Fruit fly (Drosophila melanogaster) whole organism, embryonic: Measurements from ENCODE around the gene beta'COP.

Source experiments
- Aef1 ChIP-seq: fragments of 200-800 bp; sonication (Bioruptor generic); IDR thresholded peaks from 3 replicates; pipeline ENCODE4 v1.3.6; 2022; ENCODE audit warnings: missing biosample characterization, missing genetic modification characterization
- BEAF-32 ChIP-seq: fragments of 200-800 bp; sonication (Bioruptor generic); optimal IDR thresholded peaks from 3 replicates; lab custom pipeline; 2017; ENCODE audit warnings: missing biosample characterization, missing genetic modification characterization, mild to moderate bottlenecking, moderate library complexity, missing genetic modification reagents
- CG10321 ChIP-seq: fragments of 200-800 bp; sonication (Bioruptor generic); IDR thresholded peaks from 2 replicates; pipeline ENCODE4 v1.3.6; 2022; ENCODE audit warnings: missing biosample characterization, missing genetic modification characterization
- CG11398 ChIP-seq: fragments of 200-800 bp; sonication (Bioruptor generic); optimal IDR thresholded peaks from 2 replicates; lab custom pipeline; 2016; ENCODE audit warnings: missing biosample characterization, missing genetic modification characterization
- CG11723 ChIP-seq: fragments of 200-800 bp; sonication (Bioruptor generic); optimal IDR thresholded peaks from 2 replicates; lab custom pipeline; 2017; ENCODE audit warnings: missing biosample characterization, mild to moderate bottlenecking, missing genetic modification characterization
- CG12744 ChIP-seq: fragments of 200-800 bp; sonication (Bioruptor generic); optimal IDR thresholded peaks from 2 replicates; lab custom pipeline; 2016; ENCODE audit warnings: missing biosample characterization, missing genetic modification characterization
- CG13894 ChIP-seq: fragments of 200-800 bp; sonication (Bioruptor generic); optimal IDR thresholded peaks from 3 replicates; lab custom pipeline; 2018; ENCODE audit warnings: missing biosample characterization, mild to moderate bottlenecking, missing genetic modification characterization, moderate library complexity
- CG15514 ChIP-seq: fragments of 200-800 bp; sonication (Bioruptor generic); optimal IDR thresholded peaks from 3 replicates; lab custom pipeline; 2017; ENCODE audit warnings: missing biosample characterization, missing genetic modification characterization, mild to moderate bottlenecking, moderate library complexity, missing genetic modification reagents
- CG1602 ChIP-seq: fragments of 200-800 bp; sonication (Bioruptor generic); optimal IDR thresholded peaks from 3 replicates; lab custom pipeline; 2016; ENCODE audit warnings: missing biosample characterization, missing genetic modification characterization
- CG16779 ChIP-seq: fragments of 200-800 bp; sonication (Bioruptor generic); IDR thresholded peaks from 2 replicates; pipeline ENCODE4 v1.3.6; 2022; ENCODE audit warnings: missing biosample characterization, missing genetic modification characterization
- CG18011 ChIP-seq: fragments of 200-800 bp; sonication (Bioruptor generic); optimal IDR thresholded peaks from 2 replicates; lab custom pipeline; 2017; ENCODE audit warnings: missing biosample characterization, missing genetic modification characterization, mild to moderate bottlenecking, moderate library complexity, missing genotype
- CG18599 ChIP-seq: fragments of 200-800 bp; sonication (Bioruptor generic); optimal IDR thresholded peaks from 3 replicates; lab custom pipeline; 2017; ENCODE audit warnings: missing biosample characterization, missing genetic modification characterization, mild to moderate bottlenecking, moderate library complexity, missing genetic modification reagents
- CG2116 ChIP-seq: fragments of 200-800 bp; sonication (Bioruptor generic); optimal IDR thresholded peaks from 3 replicates; lab custom pipeline; 2018; ENCODE audit warnings: missing biosample characterization, mild to moderate bottlenecking, missing genetic modification characterization
- CG2120 ChIP-seq: fragments of 200-800 bp; sonication (Bioruptor generic); optimal IDR thresholded peaks from 3 replicates; lab custom pipeline; 2016; ENCODE audit warnings: missing biosample characterization, missing genetic modification characterization
- CG30403 ChIP-seq: fragments of 200-800 bp; sonication (Bioruptor generic); optimal IDR thresholded peaks from 3 replicates; lab custom pipeline; 2016; ENCODE audit warnings: missing biosample characterization, missing genetic modification characterization
- CG30431 ChIP-seq: fragments of 200-800 bp; sonication (Bioruptor generic); optimal IDR thresholded peaks from 2 replicates; lab custom pipeline; 2017; ENCODE audit warnings: missing biosample characterization, missing genetic modification characterization
- CG3407 ChIP-seq: fragments of 200-800 bp; sonication (Bioruptor generic); optimal IDR thresholded peaks from 2 replicates; lab custom pipeline; 2018; ENCODE audit warnings: missing biosample characterization, mild to moderate bottlenecking, missing genetic modification characterization
- CG34224 ChIP-seq: fragments of 200-800 bp; sonication (Bioruptor generic); IDR thresholded peaks from 3 replicates; pipeline ENCODE4 v1.3.6; 2022; ENCODE audit warnings: missing biosample characterization, missing genetic modification characterization; ENCODE audit not compliant: partially characterized antibody
- CG4730 ChIP-seq: fragments of 200-800 bp; sonication (Bioruptor generic); IDR thresholded peaks from 2 replicates; pipeline ENCODE4 v1.3.6; 2022; ENCODE audit warnings: missing biosample characterization, missing genetic modification characterization
- CG4854 ChIP-seq: fragments of 200-800 bp; sonication (Bioruptor generic); optimal IDR thresholded peaks from 2 replicates; lab custom pipeline; 2016; ENCODE audit warnings: missing biosample characterization, missing genetic modification characterization, inconsistent platforms
- CG7357 ChIP-seq: fragments of 200-800 bp; sonication (Bioruptor generic); IDR thresholded peaks from 3 replicates; pipeline ENCODE4 v1.3.6; 2022; ENCODE audit warnings: missing biosample characterization, missing genetic modification characterization
- CG7786 ChIP-seq: fragments of 200-800 bp; sonication (Bioruptor generic); optimal IDR thresholded peaks from 2 replicates; lab custom pipeline; 2016; ENCODE audit warnings: missing biosample characterization, missing genetic modification characterization
- CG7963 ChIP-seq: fragments of 200-800 bp; sonication (Bioruptor generic); IDR thresholded peaks from 3 replicates; pipeline ENCODE4 v1.3.6; 2022; ENCODE audit warnings: missing biosample characterization, missing genetic modification characterization; ENCODE audit not compliant: partially characterized antibody
- CG8478 ChIP-seq: fragments of >200 bp; optimal IDR thresholded peaks from 2 replicates; lab custom pipeline; 2018
- D ChIP-seq, 2 experiments: fragments of 200-800 bp in 1 of 2; fragments of >200 bp in 1 of 2; sonication (Bioruptor generic) in 1 of 2; optimal IDR thresholded peaks; 2 replicates in 1 of 2; 3 replicates in 1 of 2; lab custom pipeline; 2017; ENCODE audit warnings: mild to moderate bottlenecking in 1 of 2, missing biosample characterization in 1 of 2, missing genetic modification characterization in 1 of 2, missing genetic modification reagents in 1 of 2
- Dad ChIP-seq: fragments of 200-800 bp; sonication (Bioruptor generic); optimal IDR thresholded peaks from 3 replicates; lab custom pipeline; 2016; ENCODE audit warnings: missing biosample characterization, missing genetic modification characterization
- Dip3 ChIP-seq: fragments of 200-800 bp; sonication (Bioruptor generic); optimal IDR thresholded peaks from 3 replicates; lab custom pipeline; 2016; ENCODE audit warnings: missing biosample characterization, missing genetic modification characterization
- Ets97D ChIP-seq: fragments of 200-800 bp; sonication (Bioruptor generic); optimal IDR thresholded peaks from 3 replicates; lab custom pipeline; 2016; ENCODE audit warnings: missing biosample characterization, missing genetic modification characterization
- Hr39 ChIP-seq: fragments of >200 bp; optimal IDR thresholded peaks from 2 replicates; lab custom pipeline; 2017
- Lhr ChIP-seq: fragments of 200-800 bp; sonication (Bioruptor generic); optimal IDR thresholded peaks from 3 replicates; lab custom pipeline; 2017; ENCODE audit warnings: mild to moderate bottlenecking, missing biosample characterization, missing genetic modification reagents, missing genetic modification characterization
- Rfx ChIP-seq: fragments of 200-800 bp; sonication (Bioruptor generic); IDR thresholded peaks from 2 replicates; pipeline ENCODE4 v1.3.6; 2022; ENCODE audit warnings: missing biosample characterization, missing genetic modification characterization
- Six4 ChIP-seq: fragments of 200-800 bp; sonication (Bioruptor generic); optimal IDR thresholded peaks from 2 replicates; lab custom pipeline; 2016; ENCODE audit warnings: missing biosample characterization, missing genetic modification characterization
- Spps ChIP-seq: fragments of 200-800 bp; sonication (Bioruptor generic); optimal IDR thresholded peaks from 2 replicates; lab custom pipeline; 2018; ENCODE audit warnings: missing biosample characterization, mild to moderate bottlenecking, missing genetic modification characterization
- Xrp1 ChIP-seq: fragments of 200-800 bp; sonication (Bioruptor generic); IDR thresholded peaks from 2 replicates; pipeline ENCODE4 v1.3.6; 2022; ENCODE audit warnings: missing biosample characterization, missing genetic modification characterization
- YL-1 ChIP-seq: fragments of 200-800 bp; sonication (Bioruptor generic); optimal IDR thresholded peaks from 3 replicates; lab custom pipeline; 2017; ENCODE audit warnings: missing biosample characterization, mild to moderate bottlenecking, missing genetic modification characterization
- al ChIP-seq: fragments of 200-800 bp; sonication (Bioruptor generic); IDR thresholded peaks from 2 replicates; pipeline ENCODE4 v1.3.6; 2022; ENCODE audit warnings: missing biosample characterization, missing genetic modification characterization
- aop ChIP-seq: fragments of 200-800 bp; sonication (Bioruptor generic); IDR thresholded peaks from 2 replicates; pipeline ENCODE4 v1.3.6; 2022; ENCODE audit warnings: missing biosample characterization, missing genetic modification characterization
- fd3F ChIP-seq: fragments of 200-800 bp; sonication (Bioruptor generic); optimal IDR thresholded peaks from 2 replicates; lab custom pipeline; 2018; ENCODE audit warnings: missing biosample characterization, mild to moderate bottlenecking, missing genetic modification characterization, moderate library complexity
- hbn ChIP-seq: fragments of 200-800 bp; sonication (Bioruptor generic); IDR thresholded peaks from 2 replicates; pipeline ENCODE4 v1.3.6; 2022; ENCODE audit warnings: missing biosample characterization, missing genetic modification characterization; ENCODE audit not compliant: partially characterized antibody
- jigr1 ChIP-seq: fragments of 200-800 bp; sonication (Bioruptor generic); IDR thresholded peaks from 3 replicates; pipeline ENCODE4 v1.3.6; 2022; ENCODE audit warnings: missing biosample characterization, missing genetic modification characterization
- lbe ChIP-seq: fragments of 200-800 bp; sonication (Bioruptor generic); optimal IDR thresholded peaks from 2 replicates; lab custom pipeline; 2016; ENCODE audit warnings: missing biosample characterization, mild to moderate bottlenecking, missing genetic modification characterization
- maf-S ChIP-seq: fragments of 200-800 bp; sonication (Bioruptor generic); optimal IDR thresholded peaks from 2 replicates; lab custom pipeline; 2016; ENCODE audit warnings: missing biosample characterization, missing genetic modification characterization
- mld ChIP-seq: fragments of 200-800 bp; sonication (Bioruptor generic); IDR thresholded peaks from 3 replicates; pipeline ENCODE4 v1.3.6; 2022; ENCODE audit warnings: missing biosample characterization, missing genetic modification characterization; ENCODE audit not compliant: partially characterized antibody
- nmo ChIP-seq: fragments of 200-800 bp; sonication (Bioruptor generic); optimal IDR thresholded peaks from 2 replicates; lab custom pipeline; 2018; ENCODE audit warnings: missing biosample characterization, mild to moderate bottlenecking, missing genetic modification characterization, moderate library complexity
- phol ChIP-seq: fragments of 200-800 bp; sonication (Bioruptor generic); optimal IDR thresholded peaks from 3 replicates; lab custom pipeline; 2018; ENCODE audit warnings: missing biosample characterization, mild to moderate bottlenecking, missing genetic modification characterization, moderate library complexity
- run ChIP-seq: fragments of 200-800 bp; sonication (Bioruptor generic); optimal IDR thresholded peaks from 3 replicates; lab custom pipeline; 2018; ENCODE audit warnings: missing biosample characterization, mild to moderate bottlenecking, missing genetic modification characterization
- sim ChIP-seq: fragments of 200-800 bp; sonication (Bioruptor generic); IDR thresholded peaks from 2 replicates; pipeline ENCODE4 v1.3.6; 2022; ENCODE audit warnings: missing biosample characterization, missing genetic modification characterization
- trem ChIP-seq: fragments of 200-800 bp; optimal IDR thresholded peaks from 3 replicates; lab custom pipeline; 2019; ENCODE audit warnings: missing biosample characterization, mild to moderate bottlenecking, missing genetic modification characterization, moderate library complexity
- vvl ChIP-seq: fragments of 200-800 bp; sonication (Bioruptor generic); IDR thresholded peaks from 2 replicates; pipeline ENCODE4 v1.3.6; 2022; ENCODE audit warnings: missing biosample characterization, missing genetic modification characterization
- zfh1 ChIP-seq: fragments of 200-800 bp; sonication (Bioruptor generic); IDR thresholded peaks from 3 replicates; pipeline ENCODE4 v1.3.6; 2022; ENCODE audit warnings: missing biosample characterization, missing genetic modification characterization

The beta'COP gene

dm6 chr2L:13378488-13378964, at the start of gene beta'COP, which contains the start of gene CG9302 (continued):
- TF ChIP-seq YL-1 (GFP tag; lab: Kevin White, UChicago) (peak; percentile 73), CG15514 (GFP tag; lab: Kevin White, UChicago) (peak; percentile 67), CG3407 (GFP tag; lab: Kevin White, UChicago) (no peak), lbe (GFP tag; lab: Kevin White, UChicago) (peak; percentile 66), Dip3 (GFP tag; lab: Kevin White, UChicago) (peak; percentile 37), CG18599 (no peak), CG2120 (GFP tag; lab: Kevin White, UChicago) (peak; percentile 78), D (optimal IDR thresholded peaks at IDR 0.05; lab: Kevin White, UChicago) (no peak), D (GFP tag; optimal IDR thresholded peaks at IDR 0.05; lab: Kevin White, UChicago) (peak; percentile 32), Hr39 (no peak), CG7786 (GFP tag; lab: Kevin White, UChicago) (peak; percentile 48), Lhr (GFP tag; lab: Kevin White, UChicago) (peak; percentile 14), Six4 (peak; percentile 23), CG16779 (GFP tag; lab: Robert Waterston, UW) (no peak), CG4730 (GFP tag; lab: Robert Waterston, UW) (no peak), jigr1 (GFP tag; lab: Robert Waterston, UW) (peak; percentile 61; the same call in 2 of the 3 replicates), zfh1 (peak; percentile 60; the same call in 1 of the 3 replicates), phol (tag; lab: Kevin White, UChicago) (peak; percentile 81), CG30431 (peak; percentile 20), hbn (GFP tag; lab: Robert Waterston, UW) (peak; percentile 49; the same call in 1 of the 2 replicates), CG13894 (tag; lab: Kevin White, UChicago) (no peak), CG7357 (GFP tag; lab: Robert Waterston, UW) (peak; percentile 56; the same call in 1 of the 3 replicates), CG4854 (GFP tag; lab: Kevin White, UChicago) (peak; percentile 31), CG30403 (GFP tag; lab: Kevin White, UChicago) (peak; percentile 83), CG8478 (lab: Kevin White, UChicago) (no peak), run (tag; lab: Kevin White, UChicago) (no peak), maf-S (GFP tag; lab: Kevin White, UChicago) (peak; percentile 17), BEAF-32 (GFP tag; lab: Kevin White, UChicago) (peak; percentile 85), CG34224 (GFP tag; lab: Robert Waterston, UW) (no peak; the same call in 2 of the 3 replicates), CG7963 (GFP tag; lab: Robert Waterston, UW) (0 out of 3 replicates have a peak, but pooled peaks have one; percentile 23), CG1602 (GFP tag; lab: Kevin White, UChicago) (peak; percentile 49), mld (no peak), CG2116 (GFP tag; lab: Kevin White, UChicago) (peak; percentile 85), Dad (GFP tag; lab: Kevin White, UChicago) (peak; percentile 14), CG11398 (GFP tag; lab: Kevin White, UChicago) (no peak), Rfx (GFP tag; lab: Robert Waterston, UW) (peak; percentile 76), CG12744 (GFP tag; lab: Kevin White, UChicago) (peak; percentile 21), aop (GFP tag; lab: Robert Waterston, UW) (no peak), sim (GFP tag; lab: Robert Waterston, UW) (no peak), CG10321 (GFP tag; lab: Robert Waterston, UW) (no peak), CG11723 (GFP tag; lab: Kevin White, UChicago) (no peak), fd3F (GFP tag; lab: Kevin White, UChicago) (peak; percentile 56), vvl (no peak), nmo (GFP tag; lab: Kevin White, UChicago) (peak; percentile 91), al (peak; percentile 59; the same call in 1 of the 2 replicates), trem (peak; percentile 68), Ets97D (GFP tag; lab: Kevin White, UChicago) (peak; percentile 45), Xrp1 (GFP tag; lab: Robert Waterston, UW) (peak; percentile 52), Aef1 (GFP tag; lab: Robert Waterston, UW) (peak; percentile 59), Spps (peak; percentile 12), CG18011 (GFP tag; lab: Kevin White, UChicago) (peak; percentile 24)
